Worm (Caenorhabditis elegans): ENCODE results near the gene C04C3.7.
A peak's percentile ranks its signal among the peaks of the same experiment; 100 is the strongest.

The C04C3.7 gene

DNA sequence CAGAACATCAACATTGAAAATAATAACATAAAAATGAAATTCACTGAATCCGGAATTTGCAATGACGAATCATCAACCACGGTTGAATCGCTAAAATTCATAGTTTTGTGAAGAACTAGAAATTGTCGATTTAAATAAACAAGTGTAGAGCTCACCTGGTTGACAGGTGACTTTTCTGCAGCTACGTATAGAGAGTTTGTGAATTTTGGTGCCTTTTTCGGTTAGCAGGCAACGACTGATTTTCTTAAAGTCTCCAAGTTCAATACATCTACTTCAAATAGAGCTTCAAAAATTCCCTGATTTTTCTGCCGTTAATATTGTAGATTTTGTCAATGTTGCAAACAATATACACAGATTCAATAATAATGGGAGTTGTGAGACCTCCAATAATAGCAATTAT lies 43.8 kb upstream of the C04C3.7 start, which contains the start of gene srz-69:
srz-69 (minus strand) TSS at position 101 of the 400 bp plus-strand sequence.
- TF ChIP-seq lin-15B (tag; optimal IDR thresholded peaks at IDR 0.05): no peak
- TF ChIP-seq ama-1 (optimal IDR thresholded peaks at IDR 0.05): no peak
- no peak for TF ChIP-seq egl-13 (tag; optimal IDR thresholded peaks at IDR 0.05)
- no peak for TF ChIP-seq lir-3 (tag; optimal IDR thresholded peaks at IDR 0.05; ENCODE audit: poor library complexity)
- TF ChIP-seq unc-86 (tag; optimal IDR thresholded peaks at IDR 0.05): no peak
- no peak for TF ChIP-seq aly-2 (tag; optimal IDR thresholded peaks at IDR 0.05)
- TF ChIP-seq ces-1 (GFP tag; optimal IDR thresholded peaks at IDR 0.05): no peak
- TF ChIP-seq mab-9 (GFP tag; IDR thresholded peaks at IDR 0.05): no peak
- TF ChIP-seq F16B12.6 (tag; optimal IDR thresholded peaks at IDR 0.05): no peak
- no peak for TF ChIP-seq elt-3 (tag; optimal IDR thresholded peaks at IDR 0.05)
- no peak for TF ChIP-seq Y116A8C.19 (tag; optimal IDR thresholded peaks at IDR 0.05; ENCODE audit: borderline replicate concordance)
- no peak for TF ChIP-seq zag-1 (tag; optimal IDR thresholded peaks at IDR 0.05)
- TF ChIP-seq lin-13 (GFP tag; optimal IDR thresholded peaks at IDR 0.05): no peak
- no peak for TF ChIP-seq nhr-76 (tag; optimal IDR thresholded peaks at IDR 0.05)
- TF ChIP-seq pqm-1 (tag; optimal IDR thresholded peaks at IDR 0.05): no peak
- TF ChIP-seq lin-14 (GFP tag; optimal IDR thresholded peaks at IDR 0.05): no peak
- no peak for TF ChIP-seq unc-98 (GFP tag; IDR thresholded peaks at IDR 0.05)
- TF ChIP-seq lsy-2 (tag; optimal IDR thresholded peaks at IDR 0.05): no peak
- no peak for TF ChIP-seq ceh-90 (tag; optimal IDR thresholded peaks at IDR 0.05)

DNA sequence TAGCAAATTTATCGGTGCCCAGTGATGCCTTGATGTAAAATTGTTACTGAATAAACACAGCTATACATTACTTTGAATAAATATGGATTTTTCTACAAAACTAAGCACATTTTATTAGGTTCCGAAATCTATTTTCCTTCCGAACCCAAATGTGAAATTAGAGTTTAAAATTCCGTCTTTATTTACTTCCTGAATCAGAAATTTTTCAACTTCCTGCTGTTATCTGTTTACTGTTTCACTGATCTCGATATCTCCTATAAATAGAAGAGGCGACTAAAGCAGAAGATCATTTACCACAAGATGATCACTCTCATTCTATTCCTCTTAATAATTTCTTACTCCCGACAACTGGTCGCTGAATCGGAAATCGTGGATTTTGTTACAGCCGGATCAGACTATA lies 36.5 kb upstream of the C04C3.7 start, which contains the start of gene F58E2.2:
F58E2.2 (plus strand) TSS at position 301 of the 400 bp plus-strand sequence.
- TF ChIP-seq nhr-85 (tag) (peak; percentile 0), snpc-4 (tag; optimal IDR thresholded peaks at IDR 0.05) (no peak)

DNA sequence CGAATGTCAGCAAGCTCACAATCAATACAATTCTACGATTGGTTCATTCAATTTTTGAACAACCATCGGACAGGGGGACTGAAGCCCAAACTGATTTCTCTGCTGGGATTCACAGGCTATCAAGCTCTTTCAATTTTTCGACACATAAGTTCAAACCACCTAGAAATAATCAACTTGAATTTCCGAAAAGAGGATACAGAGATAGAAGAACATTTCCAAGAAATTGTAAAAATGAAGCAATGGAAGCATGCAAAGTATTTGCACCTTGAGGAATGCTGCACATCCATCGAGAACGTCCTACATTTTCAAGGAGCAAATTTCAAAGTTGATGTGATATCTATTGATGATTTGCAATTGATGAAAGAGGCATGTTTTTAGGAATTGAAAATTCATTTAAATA lies 34.5 kb upstream of the C04C3.7 start:
- no peak for TF ChIP-seq grh-1 (GFP tag; IDR thresholded peaks at IDR 0.05)
- no peak for TF ChIP-seq dpl-1 (GFP tag; optimal IDR thresholded peaks at IDR 0.05)
- TF ChIP-seq mef-2 (tag; optimal IDR thresholded peaks at IDR 0.05): no peak
- TF ChIP-seq egl-27 (tag; optimal IDR thresholded peaks at IDR 0.05): no peak
- TF ChIP-seq fkh-8 (tag; optimal IDR thresholded peaks at IDR 0.05): no peak
- no peak for TF ChIP-seq aly-2 (tag; optimal IDR thresholded peaks at IDR 0.05)
- no peak for TF ChIP-seq unc-62 (GFP tag; optimal IDR thresholded peaks at IDR 0.05)
- TF ChIP-seq nhr-90 (tag; optimal IDR thresholded peaks at IDR 0.05; ENCODE audit: poor library complexity): no peak
- TF ChIP-seq nhr-71 (tag; optimal IDR thresholded peaks at IDR 0.05): no peak
- TF ChIP-seq skn-1 (tag; optimal IDR thresholded peaks at IDR 0.05): no peak
- TF ChIP-seq efl-3 (GFP tag; optimal IDR thresholded peaks at IDR 0.05): no peak
- TF ChIP-seq lin-39 (tag; optimal IDR thresholded peaks at IDR 0.05): no peak
- TF ChIP-seq mep-1 (tag; optimal IDR thresholded peaks at IDR 0.05): no peak
- TF ChIP-seq ceh-88 (GFP tag; IDR thresholded peaks at IDR 0.05): no peak

DNA sequence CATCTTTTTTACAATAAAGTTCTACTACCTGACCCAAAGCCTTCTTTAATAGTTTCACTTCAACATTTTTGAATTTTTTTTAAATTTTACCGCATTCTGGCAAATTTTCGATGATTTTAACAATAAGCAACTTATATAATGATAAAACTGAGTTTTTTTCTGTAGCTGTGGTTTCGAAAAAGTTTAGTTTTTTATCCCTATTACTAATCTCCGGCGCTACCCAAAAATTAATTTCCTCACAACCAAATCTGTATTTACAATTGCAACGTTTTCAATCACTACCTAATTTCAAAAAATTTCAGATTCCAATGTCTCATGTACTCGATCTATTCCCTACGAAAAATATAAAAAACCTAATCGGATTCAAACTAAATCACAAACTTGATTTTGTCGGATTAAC lies 33.8 kb upstream of the C04C3.7 start, which contains the start of gene F58E2.3:
F58E2.3 (plus strand) TSS at position 301 of the 400 bp plus-strand sequence.
- TF ChIP-seq lir-3 (tag; optimal IDR thresholded peaks at IDR 0.05; ENCODE audit: poor library complexity) (no peak), C16A3.4 (tag; optimal IDR thresholded peaks at IDR 0.05) (no peak), nhr-47 (tag; optimal IDR thresholded peaks at IDR 0.05) (no peak), lsy-2 (tag; optimal IDR thresholded peaks at IDR 0.05) (no peak), mdl-1 (tag; optimal IDR thresholded peaks at IDR 0.05) (no peak), skn-1 (tag; optimal IDR thresholded peaks at IDR 0.05) (no peak), mef-2 (tag; optimal IDR thresholded peaks at IDR 0.05) (no peak), fos-1 (tag; optimal IDR thresholded peaks at IDR 0.05) (no peak), zip-4 (GFP tag; optimal IDR thresholded peaks at IDR 0.05) (no peak), Y116A8C.19 (tag; optimal IDR thresholded peaks at IDR 0.05; ENCODE audit: borderline replicate concordance) (no peak), unc-62 (GFP tag; optimal IDR thresholded peaks at IDR 0.05) (no peak), ceh-63 (GFP tag; optimal IDR thresholded peaks at IDR 0.05) (no peak), mep-1 (tag; optimal IDR thresholded peaks at IDR 0.05) (no peak), hlh-17 (GFP tag; optimal IDR thresholded peaks at IDR 0.05; ENCODE audit: borderline replicate concordance) (no peak), hpl-2 (GFP tag; optimal IDR thresholded peaks at IDR 0.05) (no peak), jun-1 (tag; optimal IDR thresholded peaks at IDR 0.05) (no peak), C04F5.9 (tag; optimal IDR thresholded peaks at IDR 0.05) (no peak)

All from whole organism, L1 larva.